Worm (Caenorhabditis elegans): ENCODE measurements around the gene T07A5.7.

The T07A5.7 gene

ce11 chrIII:10258641-10259040, 52.3 kb downstream of the T07A5.7 start, which contains the start of gene rip-1:
rip-1 (minus strand) TSS chrIII:10258741.
- TF ChIP-seq ama-1 (optimal IDR thresholded peaks at IDR 0.05) (no peak), aly-1 (tag; optimal IDR thresholded peaks at IDR 0.05) (no peak), ceh-13 (GFP tag; optimal IDR thresholded peaks at IDR 0.05) (no peak), ceh-36 (tag; optimal IDR thresholded peaks at IDR 0.05) (no peak), tbx-37 (GFP tag; conservative IDR thresholded peaks at IDR 0.05) (no peak), sea-1 (GFP tag; conservative IDR thresholded peaks at IDR 0.05) (no peak), hmbx-1 (tag; optimal IDR thresholded peaks at IDR 0.05) (no peak), hnd-1 (tag; optimal IDR thresholded peaks at IDR 0.05) (no peak), hmg-4 (GFP tag; optimal IDR thresholded peaks at IDR 0.05) (no peak), B0310.2 (tag; optimal IDR thresholded peaks at IDR 0.05) (no peak), ets-7 (tag; optimal IDR thresholded peaks at IDR 0.05) (no peak)
